Worm (Caenorhabditis elegans): ENCODE results near the gene tag-290.

Gene tag-290

DNA sequence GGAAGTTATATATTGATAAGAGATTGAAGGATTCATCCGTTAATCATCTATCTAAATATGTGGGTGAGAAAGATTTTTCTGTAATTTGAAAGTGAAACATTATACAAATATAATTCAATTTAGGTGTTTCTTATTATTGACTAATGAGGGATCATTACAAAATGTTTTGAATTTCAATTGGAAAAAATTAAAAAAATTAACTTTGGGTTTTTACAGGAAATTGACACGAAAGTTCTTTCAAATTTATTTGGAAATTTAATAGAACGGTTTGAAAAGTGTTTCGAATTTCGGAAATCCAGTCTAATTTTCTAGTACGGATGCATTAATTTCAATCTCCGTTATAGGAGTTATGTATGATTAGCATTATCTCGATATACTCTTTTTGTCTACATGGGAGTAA lies 40.0 kb downstream of the tag-290 start:
- no peak for TF ChIP-seq nhr-237 (tag; optimal IDR thresholded peaks at IDR 0.05)
- no peak for TF ChIP-seq tlp-1 (tag; optimal IDR thresholded peaks at IDR 0.05)
- TF ChIP-seq ceh-63 (GFP tag; optimal IDR thresholded peaks at IDR 0.05): no peak
- TF ChIP-seq sptf-1 (tag; optimal IDR thresholded peaks at IDR 0.05): no peak
- TF ChIP-seq sup-37 (GFP tag; optimal IDR thresholded peaks at IDR 0.05): no peak
- no peak for TF ChIP-seq lin-14 (GFP tag; optimal IDR thresholded peaks at IDR 0.05)
- TF ChIP-seq efl-3 (GFP tag; optimal IDR thresholded peaks at IDR 0.05): no peak
- TF ChIP-seq nhr-90 (tag; optimal IDR thresholded peaks at IDR 0.05; ENCODE audit: poor library complexity): no peak
- no peak for TF ChIP-seq egl-13 (tag; optimal IDR thresholded peaks at IDR 0.05)
- no peak for TF ChIP-seq irx-1 (tag; optimal IDR thresholded peaks at IDR 0.05)
- no peak for TF ChIP-seq nhr-85 (tag)
- no peak for TF ChIP-seq ets-5 (GFP tag; IDR thresholded peaks at IDR 0.05)
- no peak for TF ChIP-seq C34B4.2 (tag; optimal IDR thresholded peaks at IDR 0.05)
- TF ChIP-seq ceh-8 (GFP tag; optimal IDR thresholded peaks at IDR 0.05): no peak
- no peak for TF ChIP-seq nhr-19 (GFP tag; conservative IDR thresholded peaks at IDR 0.05)
- no peak for TF ChIP-seq vab-15 (tag; optimal IDR thresholded peaks at IDR 0.05)
- TF ChIP-seq efl-1 (optimal IDR thresholded peaks at IDR 0.05): no peak
- TF ChIP-seq efl-1 (GFP tag; optimal IDR thresholded peaks at IDR 0.05 in 1 of 2): no peak
- TF ChIP-seq F16B12.6 (tag; optimal IDR thresholded peaks at IDR 0.05): no peak

- TF ChIP-seq C16A3.4 (tag; optimal IDR thresholded peaks at IDR 0.05) (no peak), grh-1 (GFP tag; IDR thresholded peaks at IDR 0.05) (no peak), ama-1 (optimal IDR thresholded peaks at IDR 0.05) (no peak), nhr-28 (tag; optimal IDR thresholded peaks at IDR 0.05) (no peak), fos-1 (tag; optimal IDR thresholded peaks at IDR 0.05) (no peak)
Measured at ce11 chrV:11656469-11656868, 43.4 kb downstream of the tag-290 start.

ce11 chrV:11660566-11660965 lies 47.5 kb downstream of the tag-290 start:
- TF ChIP-seq efl-1 (optimal IDR thresholded peaks at IDR 0.05): no peak
- TF ChIP-seq efl-1 (GFP tag; optimal IDR thresholded peaks at IDR 0.05 in 1 of 2): peak in 1 of 2 experiments; percentile 21
- TF ChIP-seq unc-86 (tag; optimal IDR thresholded peaks at IDR 0.05): no peak
